Worm (Caenorhabditis elegans) whole organism, midembryonic: ENCODE results near the gene klo-2.

ENCODE experiments used
- T22C8.4 ChIP-seq: fragments of 200-800 bp; sonication (Bioruptor generic); IDR thresholded peaks from 2 replicates; pipeline ENCODE4 v1.3.6; 2022; ENCODE audit warnings: missing genetic modification characterization, missing compliant biosample characterization
- flt-1 ChIP-seq: fragments of 200-800 bp; sonication (Bioruptor generic); IDR thresholded peaks from 2 replicates; pipeline ENCODE4 v1.3.6; 2022; ENCODE audit warnings: missing genetic modification characterization, missing compliant biosample characterization
- tab-1 ChIP-seq: fragments of 200-800 bp; sonication (Bioruptor generic); IDR thresholded peaks from 2 replicates; pipeline ENCODE4 v1.3.6; 2022; ENCODE audit warnings: missing genetic modification characterization, missing compliant biosample characterization

DNA sequence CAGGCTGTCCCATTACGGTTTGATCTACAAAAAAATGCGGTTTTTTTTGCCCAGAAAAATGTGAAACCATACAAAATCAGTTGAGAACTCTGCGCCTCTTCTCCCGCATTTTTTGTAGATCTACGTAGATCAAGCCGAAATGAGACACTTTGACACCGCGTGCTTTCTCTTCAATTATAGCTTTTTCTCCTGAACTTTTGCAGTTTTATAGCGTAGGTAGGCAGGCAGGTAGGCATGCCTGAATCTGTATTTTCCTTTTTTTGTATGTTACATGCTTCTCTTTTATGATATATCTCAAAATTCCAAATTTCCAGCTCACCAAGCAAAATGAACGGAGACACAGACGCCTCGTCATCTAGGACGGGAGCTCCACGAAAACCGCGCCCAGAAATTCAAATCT lies 27.5 kb downstream of the klo-2 start, which contains the start of gene smg-6:
- TF ChIP-seq flt-1 (no peak), tab-1 (GFP tag; lab: Robert Waterston, UW) (no peak), T22C8.4 (GFP tag; lab: Robert Waterston, UW) (no peak)
